Worm (Caenorhabditis elegans) whole organism, L3 larva: ENCODE results near the gene txdc-9.

Experiments used
- R02D3.7 ChIP-seq: fragments of 150-350 bp; optimal IDR thresholded peaks from 2 replicates; lab custom pipeline; 2014; ENCODE audit warnings: missing biosample characterization, missing genetic modification characterization
- ZK546.5 ChIP-seq: sonication (generic microtip); optimal IDR thresholded peaks from 2 replicates; lab custom pipeline; 2017; ENCODE audit warnings: missing biosample characterization, missing genetic modification characterization
- aly-2 ChIP-seq: fragments of 150-350 bp; optimal IDR thresholded peaks from 2 replicates; lab custom pipeline; 2014; ENCODE audit warnings: missing biosample characterization, missing genetic modification characterization
- ama-1 ChIP-seq: fragments of 150-350 bp; optimal IDR thresholded peaks from 2 replicates; lab custom pipeline; 2018
- ceh-16 ChIP-seq: sonication (generic microtip); optimal IDR thresholded peaks from 2 replicates; lab custom pipeline; 2017; ENCODE audit warnings: missing biosample characterization, missing genetic modification characterization
- ceh-28 ChIP-seq: fragments of 150-350 bp; optimal IDR thresholded peaks from 2 replicates; lab custom pipeline; 2014; ENCODE audit warnings: missing biosample characterization, missing genetic modification reagents, missing genetic modification characterization
- ceh-82 ChIP-seq: fragments of 150-350 bp; optimal IDR thresholded peaks from 2 replicates; lab custom pipeline; 2014; ENCODE audit warnings: missing biosample characterization, missing genetic modification characterization
- ceh-9 ChIP-seq: sonication (generic microtip); optimal IDR thresholded peaks from 2 replicates; lab custom pipeline; 2018; ENCODE audit warnings: missing biosample characterization, missing genetic modification characterization
- daf-12 ChIP-seq: fragments of 150-350 bp; optimal IDR thresholded peaks from 2 replicates; lab custom pipeline; 2014; ENCODE audit warnings: missing biosample characterization, missing genetic modification reagents, missing genetic modification characterization
- egl-27 ChIP-seq: sonication (generic microtip); optimal IDR thresholded peaks from 4 replicates; lab custom pipeline; 2017; ENCODE audit warnings: missing biosample characterization, missing genetic modification reagents, missing genetic modification characterization
- egl-5 ChIP-seq: fragments of 150-350 bp; optimal IDR thresholded peaks from 2 replicates; lab custom pipeline; 2017; ENCODE audit warnings: missing biosample characterization, missing genetic modification reagents, missing genetic modification characterization, inconsistent platforms
- elt-1 ChIP-seq: fragments of 150-350 bp; optimal IDR thresholded peaks from 2 replicates; lab custom pipeline; 2014; ENCODE audit warnings: missing biosample characterization, missing genetic modification characterization
- elt-2 ChIP-seq: sonication (generic microtip); optimal IDR thresholded peaks from 2 replicates; lab custom pipeline; 2016; ENCODE audit warnings: missing genetic modification reagents, mild to moderate bottlenecking, missing genetic modification characterization, missing compliant biosample characterization
- elt-3 ChIP-seq, 3 experiments: fragments of 150-350 bp in 1 of 3; sonication (generic microtip) in 2 of 3; optimal IDR thresholded peaks; 2 replicates in 2 of 3; 4 replicates in 1 of 3; lab custom pipeline; 2014 to 2017; ENCODE audit warnings: missing biosample characterization in 3 of 3, missing genetic modification characterization in 3 of 3
- eor-1 ChIP-seq, 2 experiments: fragments of 150-350 bp; optimal IDR thresholded peaks; 2 replicates each; lab custom pipeline; 2014 to 2018; ENCODE audit warnings: missing biosample characterization in 2 of 2, missing genetic modification characterization in 2 of 2
- fkh-10 ChIP-seq: sonication (generic microtip); optimal IDR thresholded peaks from 2 replicates; lab custom pipeline; 2017; ENCODE audit warnings: missing biosample characterization, missing genetic modification reagents, missing genetic modification characterization
- fkh-2 ChIP-seq: fragments of 150-350 bp; optimal IDR thresholded peaks from 2 replicates; lab custom pipeline; 2014; ENCODE audit warnings: missing biosample characterization, missing genetic modification reagents, missing genetic modification characterization
- fos-1 ChIP-seq: fragments of 150-350 bp; optimal IDR thresholded peaks from 2 replicates; lab custom pipeline; 2014; ENCODE audit warnings: missing biosample characterization, missing genetic modification characterization
- hmg-11 ChIP-seq: sonication (generic microtip); optimal IDR thresholded peaks from 2 replicates; lab custom pipeline; 2016; ENCODE audit warnings: missing genetic modification characterization, missing compliant biosample characterization
- lin-15B ChIP-seq: fragments of 150-350 bp; optimal IDR thresholded peaks from 2 replicates; lab custom pipeline; 2014; ENCODE audit warnings: missing biosample characterization, missing genetic modification characterization
- lin-39 ChIP-seq: fragments of 150-350 bp; optimal IDR thresholded peaks from 2 replicates; lab custom pipeline; 2018; ENCODE audit warnings: missing biosample characterization, missing genetic modification reagents, missing genetic modification characterization
- lsy-12 ChIP-seq: sonication (generic microtip); optimal IDR thresholded peaks from 2 replicates; lab custom pipeline; 2016; ENCODE audit warnings: mild to moderate bottlenecking, missing genetic modification characterization, missing compliant biosample characterization
- mdl-1 ChIP-seq: fragments of 150-350 bp; optimal IDR thresholded peaks from 2 replicates; lab custom pipeline; 2014; ENCODE audit warnings: missing biosample characterization, missing genetic modification characterization
- mml-1 ChIP-seq: fragments of 150-350 bp; sonication (generic microtip); optimal IDR thresholded peaks from 3 replicates; lab custom pipeline; 2014; ENCODE audit warnings: missing biosample characterization, missing genetic modification characterization
- nfya-1 ChIP-seq: sonication (generic microtip); optimal IDR thresholded peaks from 2 replicates; lab custom pipeline; 2017; ENCODE audit warnings: missing genetic modification characterization, mild to moderate bottlenecking, missing compliant biosample characterization, antibody characterized with exemption, moderate library complexity; ENCODE audit not compliant: insufficient read depth
- nhr-11 ChIP-seq: fragments of 150-350 bp; optimal IDR thresholded peaks from 2 replicates; lab custom pipeline; 2014; ENCODE audit warnings: missing biosample characterization, missing genetic modification characterization
- nhr-12 ChIP-seq: fragments of 150-350 bp; optimal IDR thresholded peaks from 2 replicates; lab custom pipeline; 2014; ENCODE audit warnings: missing biosample characterization, missing genetic modification characterization
- nhr-23 ChIP-seq: fragments of 150-350 bp; optimal IDR thresholded peaks from 2 replicates; lab custom pipeline; 2014; ENCODE audit warnings: missing biosample characterization, missing genetic modification reagents, missing genetic modification characterization
- nhr-237 ChIP-seq: fragments of 150-350 bp; optimal IDR thresholded peaks from 2 replicates; lab custom pipeline; 2014; ENCODE audit warnings: missing biosample characterization, missing genetic modification characterization
- nhr-25 ChIP-seq: sonication (generic microtip); optimal IDR thresholded peaks from 2 replicates; lab custom pipeline; 2017; ENCODE audit warnings: missing biosample characterization, missing genetic modification characterization
- nhr-28 ChIP-seq: fragments of 150-350 bp; optimal IDR thresholded peaks from 2 replicates; lab custom pipeline; 2014; ENCODE audit warnings: missing biosample characterization, missing genetic modification characterization
- nhr-43 ChIP-seq: sonication (generic microtip); optimal IDR thresholded peaks from 2 replicates; lab custom pipeline; 2016; ENCODE audit warnings: mild to moderate bottlenecking, missing genetic modification characterization, missing compliant biosample characterization; ENCODE audit not compliant: poor library complexity, severe bottlenecking
- nhr-67 ChIP-seq: fragments of 150-350 bp; optimal IDR thresholded peaks from 2 replicates; lab custom pipeline; 2014; ENCODE audit warnings: missing biosample characterization, missing genetic modification characterization
- nhr-76 ChIP-seq: fragments of 150-350 bp; sonication (generic microtip); optimal IDR thresholded peaks from 5 replicates; lab custom pipeline; 2014; ENCODE audit warnings: missing biosample characterization, missing genetic modification characterization
- nhr-77 ChIP-seq: fragments of 150-350 bp; optimal IDR thresholded peaks from 2 replicates; lab custom pipeline; 2014; ENCODE audit warnings: missing biosample characterization, missing genetic modification characterization
- pha-4 ChIP-seq: fragments of 150-350 bp; optimal IDR thresholded peaks from 2 replicates; lab custom pipeline; 2014; ENCODE audit warnings: missing biosample characterization, missing genetic modification reagents, missing genetic modification characterization
- pqm-1 ChIP-seq: fragments of 150-350 bp; optimal IDR thresholded peaks from 2 replicates; lab custom pipeline; 2017; ENCODE audit warnings: missing biosample characterization, missing genetic modification characterization, inconsistent platforms
- sea-2 ChIP-seq: fragments of 150-350 bp; sonication (generic microtip); optimal IDR thresholded peaks from 4 replicates; lab custom pipeline; 2014; ENCODE audit warnings: missing biosample characterization, missing genetic modification reagents, missing genetic modification characterization
- skn-1 ChIP-seq: fragments of 150-350 bp; optimal IDR thresholded peaks from 2 replicates; lab custom pipeline; 2014; ENCODE audit warnings: missing biosample characterization, missing genetic modification characterization
- snpc-4 ChIP-seq: fragments of 150-350 bp; optimal IDR thresholded peaks from 2 replicates; lab custom pipeline; 2014; ENCODE audit warnings: missing biosample characterization, missing genetic modification characterization
- tbx-2 ChIP-seq: sonication (generic microtip); optimal IDR thresholded peaks from 2 replicates; lab custom pipeline; 2016; ENCODE audit warnings: mild to moderate bottlenecking, missing genetic modification characterization, missing compliant biosample characterization
- unc-39 ChIP-seq: sonication (generic microtip); optimal IDR thresholded peaks from 4 replicates; lab custom pipeline; 2017; ENCODE audit warnings: missing biosample characterization, missing genetic modification characterization
- unc-62 ChIP-seq: fragments of 150-350 bp; sonication (generic microtip); optimal IDR thresholded peaks from 4 replicates; lab custom pipeline; 2014; ENCODE audit warnings: missing biosample characterization, missing genetic modification reagents, missing genetic modification characterization
- zag-1 ChIP-seq: fragments of 150-350 bp; optimal IDR thresholded peaks from 2 replicates; lab custom pipeline; 2014; ENCODE audit warnings: missing biosample characterization, missing genetic modification characterization
- ztf-11 ChIP-seq: fragments of 150-350 bp; optimal IDR thresholded peaks from 2 replicates; lab custom pipeline; 2014; ENCODE audit warnings: missing biosample characterization, missing genetic modification characterization
- ztf-4 ChIP-seq: fragments of 150-350 bp; optimal IDR thresholded peaks from 2 replicates; lab custom pipeline; 2014; ENCODE audit warnings: missing biosample characterization, missing genetic modification characterization

The txdc-9 gene

DNA sequence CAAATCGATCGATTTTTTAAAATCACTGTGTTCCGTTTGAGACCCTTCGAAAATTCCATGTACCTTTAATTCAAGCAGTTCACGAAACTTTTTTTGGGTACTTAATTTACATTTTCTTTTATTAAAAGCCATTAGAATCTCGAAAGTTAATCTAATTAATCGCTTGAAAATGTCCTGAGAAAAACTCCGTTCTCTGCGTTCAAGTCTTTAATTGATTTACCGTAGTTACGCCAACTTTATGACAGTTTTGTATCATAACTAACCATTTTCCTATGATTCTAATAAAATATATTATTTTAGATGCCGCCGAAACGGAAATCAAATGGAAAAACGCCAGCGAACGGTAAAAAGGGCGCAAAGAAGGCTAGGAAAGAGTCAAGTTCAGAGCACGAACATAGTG, 22.2 kb downstream of the txdc-9 start, which contains the start of gene jhdm-1:
TSS of gene jhdm-1 (plus strand) at position 301 of the 400 bp plus-strand sequence.
- TF ChIP-seq hmg-11 = no peak
- no peak for TF ChIP-seq tbx-2
- TF ChIP-seq fkh-10 = no peak
- no peak for TF ChIP-seq nhr-28
- no peak for TF ChIP-seq R02D3.7
- no peak for TF ChIP-seq nhr-11 (tag; lab: Kevin White, UChicago)
- no peak for TF ChIP-seq sea-2 (GFP tag; lab: Kevin White, UChicago)
- no peak for TF ChIP-seq mdl-1 (tag; lab: Kevin White, UChicago)
- TF ChIP-seq nhr-23 (tag; lab: Kevin White, UChicago) = no peak
- no peak for TF ChIP-seq lin-39 (tag; lab: Kevin White, UChicago)
- TF ChIP-seq pqm-1 (tag; lab: Kevin White, UChicago) = no peak
- TF ChIP-seq fos-1 (tag; lab: Kevin White, UChicago) = no peak
- no peak for TF ChIP-seq skn-1 (tag; lab: Kevin White, UChicago)
- no peak for TF ChIP-seq eor-1 (tag; optimal IDR thresholded peaks at IDR 0.05; lab: Kevin White, UChicago)
- no peak for TF ChIP-seq nhr-76 (tag; lab: Kevin White, UChicago)

DNA sequence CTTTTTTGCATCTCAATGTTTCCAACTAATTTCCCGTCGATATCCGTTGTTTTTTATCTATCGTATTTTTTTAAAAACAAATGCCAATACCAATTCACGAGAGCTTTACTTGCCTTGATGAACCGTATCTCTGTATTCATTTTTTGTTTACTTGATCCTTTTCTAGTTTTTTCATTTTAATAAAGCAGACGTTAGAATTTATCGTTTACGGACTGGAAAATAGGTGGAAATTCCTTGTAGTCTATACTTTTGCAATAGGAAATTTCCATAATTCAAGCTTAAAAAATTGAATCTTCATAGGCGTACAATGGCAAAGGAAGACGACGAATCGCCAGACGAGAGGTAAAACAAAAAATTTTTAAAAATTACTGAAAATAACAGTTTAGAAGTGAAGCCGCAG, 27.8 kb downstream of the txdc-9 start, which contains the start of gene algn-1:
TSS of gene algn-1 (plus strand) at position 301 of the 400 bp plus-strand sequence.
- TF ChIP-seq nhr-67 (tag; lab: Kevin White, UChicago) = no peak
- no peak for TF ChIP-seq R02D3.7
- TF ChIP-seq ceh-28 (tag; lab: Kevin White, UChicago) = no peak
- no peak for TF ChIP-seq nhr-77
- TF ChIP-seq hmg-11 = no peak
- no peak for TF ChIP-seq fos-1 (tag; lab: Kevin White, UChicago)
- no peak for TF ChIP-seq nhr-237 (tag; lab: Kevin White, UChicago)
- no peak for TF ChIP-seq nhr-25 (tag; lab: Kevin White, UChicago)
- TF ChIP-seq tbx-2 = no peak
- TF ChIP-seq lin-39 (tag; lab: Kevin White, UChicago) = no peak
- no peak for TF ChIP-seq pqm-1 (tag; lab: Kevin White, UChicago)
- TF ChIP-seq snpc-4 (tag; lab: Kevin White, UChicago) = no peak
- TF ChIP-seq egl-27 = no peak
- TF ChIP-seq nhr-43 (tag; lab: Kevin White, UChicago) = no peak
- no peak for TF ChIP-seq skn-1 (tag; lab: Kevin White, UChicago)

DNA sequence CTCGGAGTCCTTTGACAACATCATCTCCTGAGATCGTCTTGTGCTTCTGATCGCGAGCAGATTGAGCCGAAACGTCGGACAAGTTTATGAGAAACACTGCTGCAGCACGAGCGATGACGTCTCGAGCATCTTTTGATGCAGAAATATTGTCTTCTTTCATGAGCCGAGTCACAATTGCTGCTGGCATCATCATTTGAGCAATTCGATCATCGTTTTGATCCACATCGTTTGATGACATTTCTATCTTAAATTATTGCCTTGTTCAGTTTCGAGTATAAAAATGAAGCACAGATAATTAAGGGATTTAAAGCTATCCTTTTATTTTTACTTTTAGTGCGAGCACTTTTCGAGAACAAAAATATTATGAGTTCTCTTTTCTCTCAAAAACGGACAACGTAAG, 30.6 kb downstream of the txdc-9 start, which contains the start of gene T26A5.8:
TSS of gene T26A5.8 (minus strand) at position 247 of the 400 bp plus-strand sequence.
- no peak for TF ChIP-seq pqm-1 (tag; lab: Kevin White, UChicago)
- TF ChIP-seq aly-2 (tag; lab: Kevin White, UChicago) = no peak
- no peak for TF ChIP-seq unc-39
- no peak for TF ChIP-seq mml-1 (tag; lab: Kevin White, UChicago)
- TF ChIP-seq skn-1 (tag; lab: Kevin White, UChicago) = no peak
- peak; percentile 10 for TF ChIP-seq nfya-1 (tag; lab: Kevin White, UChicago)
- no peak for TF ChIP-seq ZK546.5 (tag; lab: Kevin White, UChicago)
- no peak for TF ChIP-seq nhr-12 (tag; lab: Kevin White, UChicago)
- TF ChIP-seq ztf-11 (tag; lab: Kevin White, UChicago) = no peak
- TF ChIP-seq fos-1 (tag; lab: Kevin White, UChicago) = no peak
- TF ChIP-seq nhr-25 (tag; lab: Kevin White, UChicago) = no peak
- TF ChIP-seq elt-2 (tag; lab: Kevin White, UChicago) = peak; percentile 20
- TF ChIP-seq nhr-11 (tag; lab: Kevin White, UChicago) = no peak
- TF ChIP-seq daf-12 (tag; lab: Kevin White, UChicago) = no peak
- TF ChIP-seq sea-2 (GFP tag; lab: Kevin White, UChicago) = no peak
- TF ChIP-seq nhr-23 (tag; lab: Kevin White, UChicago) = no peak
- no peak for TF ChIP-seq zag-1 (tag; lab: Kevin White, UChicago)
- no peak for TF ChIP-seq unc-62 (GFP tag; lab: Kevin White, UChicago)
- peak; percentile 96 for TF ChIP-seq ama-1 (lab: Kevin White, UChicago)
- no peak for TF ChIP-seq nhr-28
- no peak for TF ChIP-seq elt-3 (tag; optimal IDR thresholded peaks at IDR 0.05; lab: Kevin White, UChicago)
- no peak for TF ChIP-seq lin-15B
- TF ChIP-seq ceh-82 = no peak
- TF ChIP-seq elt-1 = no peak
- no peak for TF ChIP-seq nhr-76 (tag; lab: Kevin White, UChicago)
- TF ChIP-seq lsy-12 (tag; lab: Kevin White, UChicago) = peak; percentile 30
- TF ChIP-seq snpc-4 (tag; lab: Kevin White, UChicago) = no peak
- TF ChIP-seq fkh-2 (tag; lab: Kevin White, UChicago) = no peak
- no peak for TF ChIP-seq R02D3.7
- no peak for TF ChIP-seq nhr-67 (tag; lab: Kevin White, UChicago)
- no peak for TF ChIP-seq ztf-4 (tag; lab: Kevin White, UChicago)
- TF ChIP-seq egl-27 = no peak
- TF ChIP-seq nhr-43 (tag; lab: Kevin White, UChicago) = peak; percentile 40
- TF ChIP-seq eor-1 (tag; optimal IDR thresholded peaks at IDR 0.05; lab: Kevin White, UChicago) = no peak
- TF ChIP-seq ceh-9 (tag; lab: Kevin White, UChicago) = no peak
- TF ChIP-seq mdl-1 (tag; lab: Kevin White, UChicago) = no peak
- no peak for TF ChIP-seq ceh-16 (tag; lab: Kevin White, UChicago)
- TF ChIP-seq nhr-77 = no peak
- no peak for TF ChIP-seq fkh-10
- TF ChIP-seq egl-5 (tag; lab: Kevin White, UChicago) = no peak
- no peak for TF ChIP-seq pha-4
- no peak for TF ChIP-seq hmg-11
- no peak for TF ChIP-seq lin-39 (tag; lab: Kevin White, UChicago)
